Worm (Caenorhabditis elegans) whole organism, young adult: ENCODE results near the gene cyn-17.

ENCODE experiments used
- C17E4.6 ChIP-seq: fragments of 200-800 bp; sonication (Bioruptor generic); IDR thresholded peaks from 2 replicates; pipeline ENCODE4 v1.3.6; 2022; ENCODE audit warnings: missing genetic modification reagents, missing genetic modification characterization, missing compliant biosample characterization
- ama-1 ChIP-seq, 3 experiments: fragments of 150-350 bp in 1 of 3; sonication (generic microtip) in 2 of 3; optimal IDR thresholded peaks; 2 replicates each; lab custom pipeline; 2014 to 2018; ENCODE audit warnings: missing biosample characterization in 2 of 3, missing genetic modification characterization in 2 of 3, missing genetic modification reagents in 2 of 3
- die-1 ChIP-seq: sonication (generic microtip); optimal IDR thresholded peaks from 2 replicates; lab custom pipeline; 2016; ENCODE audit warnings: missing genotype, mild to moderate bottlenecking, missing genetic modification characterization, missing compliant biosample characterization
- ets-4 ChIP-seq: fragments of 200-800 bp; sonication (Bioruptor generic); optimal IDR thresholded peaks from 2 replicates; lab custom pipeline; 2018; ENCODE audit warnings: mild to moderate bottlenecking, missing genetic modification characterization, missing compliant biosample characterization
- madf-6 ChIP-seq: fragments of 200-800 bp; sonication (Bioruptor generic); IDR thresholded peaks from 2 replicates; pipeline ENCODE4 v1.3.6; 2022; ENCODE audit warnings: missing genetic modification reagents, missing genetic modification characterization, missing compliant biosample characterization
- madf-8 ChIP-seq: fragments of 200-800 bp; sonication (Bioruptor generic); conservative IDR thresholded peaks from 2 replicates; pipeline ENCODE4 v1.3.6; 2022; ENCODE audit warnings: missing genetic modification reagents, missing genetic modification characterization, missing compliant biosample characterization
- nhr-80 ChIP-seq: sonication (generic microtip); optimal IDR thresholded peaks from 2 replicates; lab custom pipeline; 2016; ENCODE audit warnings: missing genetic modification characterization, missing compliant biosample characterization
- pha-4 ChIP-seq: fragments of 150-350 bp; sonication (generic microtip); optimal IDR thresholded peaks from 2 replicates; lab custom pipeline; 2014; ENCODE audit warnings: missing biosample characterization, missing genetic modification reagents, missing genetic modification characterization

- no peak for TF ChIP-seq C17E4.6 (GFP tag; lab: Robert Waterston, UW)
- TF ChIP-seq nhr-80 (tag; lab: Kevin White, UChicago): no peak
- no peak for TF ChIP-seq pha-4
- TF ChIP-seq madf-6 (GFP tag; lab: Robert Waterston, UW): no peak
- TF ChIP-seq ama-1 (optimal IDR thresholded peaks at IDR 0.05; lab: Kevin White, UChicago): no peak
- no peak for TF ChIP-seq ama-1 (GFP tag; optimal IDR thresholded peaks at IDR 0.05; lab: Kevin White, UChicago)
- no peak for TF ChIP-seq ets-4 (GFP tag; lab: Kevin White, UChicago)
- TF ChIP-seq die-1 (tag; lab: Kevin White, UChicago): no peak
- TF ChIP-seq madf-8 (GFP tag; lab: Robert Waterston, UW): no peak
Observed at ce11 chrV:5779984-5780383, 19.5 kb upstream of the cyn-17 start.
